Worm (Caenorhabditis elegans): Measurements from ENCODE around the gene ZK938.10.

ce11 chrII:9827852-9828251 is 23.0 kb downstream of the ZK938.10 start, which contains the start of gene eyg-1:
- no peak for TF ChIP-seq pha-4 (tag; optimal IDR thresholded peaks at IDR 0.05)
- no peak for TF ChIP-seq hlh-30 (tag; optimal IDR thresholded peaks at IDR 0.05; ENCODE audit: insufficient read depth)
- no peak for TF ChIP-seq ama-1 (optimal IDR thresholded peaks at IDR 0.05)
- no peak for TF ChIP-seq elt-2 (tag; optimal IDR thresholded peaks at IDR 0.05)
- no peak for TF ChIP-seq ceh-18 (tag; optimal IDR thresholded peaks at IDR 0.05)
- no peak for TF ChIP-seq nhr-11 (tag; optimal IDR thresholded peaks at IDR 0.05)
- no peak for TF ChIP-seq rnt-1 (tag; optimal IDR thresholded peaks at IDR 0.05)
- TF ChIP-seq npax-4 (tag; optimal IDR thresholded peaks at IDR 0.05): no peak
- TF ChIP-seq tbx-2 (tag; optimal IDR thresholded peaks at IDR 0.05): no peak
- no peak for TF ChIP-seq K02D7.2 (tag; optimal IDR thresholded peaks at IDR 0.05)
- no peak for TF ChIP-seq pax-1 (tag; optimal IDR thresholded peaks at IDR 0.05)
- TF ChIP-seq lin-11 (tag; optimal IDR thresholded peaks at IDR 0.05): no peak
- no peak for TF ChIP-seq nfya-1 (tag; optimal IDR thresholded peaks at IDR 0.05)
- TF ChIP-seq ceh-9 (tag; optimal IDR thresholded peaks at IDR 0.05): no peak

Data from whole organism, late embryonic.